Fruit fly (Drosophila melanogaster) whole organism, embryonic: ENCODE measurements around the gene Wdr62.

Experiments
- CG12391 ChIP-seq: fragments of 200-800 bp; sonication (Bioruptor generic); optimal IDR thresholded peaks from 3 replicates; lab custom pipeline; 2018; ENCODE audit warnings: missing biosample characterization, mild to moderate bottlenecking, missing genetic modification characterization, moderate library complexity
- CG13424 ChIP-seq: fragments of 200-800 bp; sonication (Bioruptor generic); optimal IDR thresholded peaks from 2 replicates; lab custom pipeline; 2019; ENCODE audit warnings: missing biosample characterization, mild to moderate bottlenecking, missing genetic modification characterization, moderate library complexity
- CG14014 ChIP-seq: fragments of 200-800 bp; sonication (Bioruptor generic); IDR thresholded peaks from 2 replicates; pipeline ENCODE4 v1.3.6; 2022; ENCODE audit warnings: missing biosample characterization, missing genetic modification characterization
- CG14710 ChIP-seq: fragments of 200-800 bp; sonication (Bioruptor generic); optimal IDR thresholded peaks from 3 replicates; lab custom pipeline; 2019; ENCODE audit warnings: missing biosample characterization, mild to moderate bottlenecking, missing genetic modification characterization, moderate library complexity
- CG15479 ChIP-seq: fragments of 200-800 bp; sonication (Bioruptor generic); optimal IDR thresholded peaks from 3 replicates; lab custom pipeline; 2019; ENCODE audit warnings: missing biosample characterization, mild to moderate bottlenecking, missing genetic modification characterization, moderate library complexity
- CG15696 ChIP-seq: fragments of 200-800 bp; sonication (Bioruptor generic); optimal IDR thresholded peaks from 2 replicates; lab custom pipeline; 2019; ENCODE audit warnings: missing biosample characterization, mild to moderate bottlenecking, missing genetic modification characterization, moderate library complexity
- CG17328 ChIP-seq: fragments of 200-800 bp; sonication (Bioruptor generic); IDR thresholded peaks from 2 replicates; pipeline ENCODE4 v1.3.6; 2022; ENCODE audit warnings: missing biosample characterization, missing genetic modification characterization
- CG2116 ChIP-seq: fragments of 200-800 bp; sonication (Bioruptor generic); optimal IDR thresholded peaks from 3 replicates; lab custom pipeline; 2018; ENCODE audit warnings: missing biosample characterization, mild to moderate bottlenecking, missing genetic modification characterization
- CG3065 ChIP-seq: fragments of 200-800 bp; sonication (Bioruptor generic); optimal IDR thresholded peaks from 2 replicates; lab custom pipeline; 2016; ENCODE audit warnings: missing biosample characterization, missing genetic modification characterization
- CG4617 ChIP-seq: fragments of 200-800 bp; sonication (Bioruptor generic); optimal IDR thresholded peaks from 3 replicates; lab custom pipeline; 2016; ENCODE audit warnings: missing biosample characterization, missing genetic modification characterization, borderline replicate concordance
- CG6854 ChIP-seq: fragments of 200-800 bp; sonication (Bioruptor generic); optimal IDR thresholded peaks from 3 replicates; lab custom pipeline; 2017; ENCODE audit warnings: missing biosample characterization, mild to moderate bottlenecking, missing genetic modification characterization
- CG7271 ChIP-seq: fragments of 200-800 bp; sonication (Bioruptor generic); optimal IDR thresholded peaks from 2 replicates; lab custom pipeline; 2018; ENCODE audit warnings: missing biosample characterization, mild to moderate bottlenecking, missing genetic modification characterization, moderate library complexity
- CG7745 ChIP-seq: fragments of 200-800 bp; sonication (Bioruptor generic); optimal IDR thresholded peaks from 2 replicates; lab custom pipeline; 2018; ENCODE audit warnings: missing biosample characterization, mild to moderate bottlenecking, missing genetic modification characterization, moderate library complexity
- Dip3 ChIP-seq: fragments of 200-800 bp; sonication (Bioruptor generic); optimal IDR thresholded peaks from 3 replicates; lab custom pipeline; 2016; ENCODE audit warnings: missing biosample characterization, missing genetic modification characterization
- E2f1 ChIP-seq: fragments of 200-800 bp; sonication (Bioruptor generic); IDR thresholded peaks from 2 replicates; pipeline ENCODE4 v1.3.6; 2022; ENCODE audit warnings: missing biosample characterization, missing genetic modification characterization
- Elba2 ChIP-seq: fragments of 200-800 bp; sonication (Bioruptor generic); optimal IDR thresholded peaks from 3 replicates; lab custom pipeline; 2016; ENCODE audit warnings: missing biosample characterization, missing genetic modification characterization
- Ets65A ChIP-seq: fragments of 200-800 bp; sonication (Bioruptor generic); peaks from one replicate; lab custom pipeline; 2016; ENCODE audit warnings: missing biosample characterization, missing genetic modification characterization
- Kr ChIP-seq: fragments of 200-800 bp; sonication (Bioruptor generic); optimal IDR thresholded peaks from 2 replicates; lab custom pipeline; 2017; ENCODE audit warnings: missing biosample characterization, mild to moderate bottlenecking, missing genetic modification characterization
- NC2α ChIP-seq: fragments of 200-800 bp; sonication (Bioruptor generic); optimal IDR thresholded peaks from 2 replicates; lab custom pipeline; 2016; ENCODE audit warnings: missing biosample characterization, missing genetic modification characterization
- Nf-YC ChIP-seq: fragments of 200-800 bp; optimal IDR thresholded peaks from 3 replicates; lab custom pipeline; 2019; ENCODE audit warnings: missing biosample characterization, mild to moderate bottlenecking, missing genetic modification characterization, moderate library complexity
- Opbp ChIP-seq: fragments of 200-800 bp; sonication (Bioruptor generic); IDR thresholded peaks from 3 replicates; pipeline ENCODE4 v1.3.6; 2022; ENCODE audit warnings: missing biosample characterization, missing genetic modification characterization; ENCODE audit not compliant: partially characterized antibody
- Optix ChIP-seq: fragments of 200-800 bp; sonication (Bioruptor generic); IDR thresholded peaks from 3 replicates; pipeline ENCODE4 v1.3.6; 2022; ENCODE audit warnings: missing biosample characterization, missing genetic modification characterization
- Xrp1 ChIP-seq: fragments of 200-800 bp; sonication (Bioruptor generic); IDR thresholded peaks from 2 replicates; pipeline ENCODE4 v1.3.6; 2022; ENCODE audit warnings: missing biosample characterization, missing genetic modification characterization
- cas ChIP-seq: fragments of 200-800 bp; sonication (Bioruptor generic); IDR thresholded peaks from 2 replicates; pipeline ENCODE4 v1.3.6; 2022; ENCODE audit warnings: missing biosample characterization, missing genetic modification characterization
- cg ChIP-seq: fragments of 200-800 bp; sonication (Bioruptor generic); optimal IDR thresholded peaks from 3 replicates; lab custom pipeline; 2019; ENCODE audit warnings: missing biosample characterization, mild to moderate bottlenecking, missing genetic modification characterization, moderate library complexity
- crol ChIP-seq: fragments of 200-800 bp; sonication (Bioruptor generic); IDR thresholded peaks from 2 replicates; pipeline ENCODE4 v1.3.6; 2022; ENCODE audit warnings: missing biosample characterization, missing genetic modification characterization
- ewg ChIP-seq: fragments of 200-800 bp; sonication (Bioruptor generic); optimal IDR thresholded peaks from 3 replicates; lab custom pipeline; 2017; ENCODE audit warnings: mild to moderate bottlenecking, missing biosample characterization, missing genetic modification reagents, missing genetic modification characterization
- exex ChIP-seq: fragments of 200-800 bp; sonication (Bioruptor generic); optimal IDR thresholded peaks from 4 replicates; lab custom pipeline; 2018; ENCODE audit warnings: missing biosample characterization, mild to moderate bottlenecking, missing genetic modification characterization, moderate library complexity
- kni ChIP-seq: fragments of 200-800 bp; sonication (Bioruptor generic); optimal IDR thresholded peaks from 3 replicates; lab custom pipeline; 2017; ENCODE audit warnings: mild to moderate bottlenecking, missing biosample characterization, missing genetic modification reagents, missing genetic modification characterization
- nom ChIP-seq: fragments of 200-800 bp; sonication (Bioruptor generic); optimal IDR thresholded peaks from 2 replicates; lab custom pipeline; 2017; ENCODE audit warnings: missing biosample characterization, missing genetic modification characterization, mild to moderate bottlenecking, moderate library complexity, missing genetic modification reagents
- peb ChIP-seq: fragments of 200-800 bp; sonication (Bioruptor generic); IDR thresholded peaks from 2 replicates; pipeline ENCODE4 v1.3.6; 2022; ENCODE audit warnings: missing biosample characterization, missing genetic modification characterization
- pros ChIP-seq: fragments of 200-800 bp; sonication (Bioruptor generic); optimal IDR thresholded peaks from 3 replicates; lab custom pipeline; 2019; ENCODE audit warnings: missing biosample characterization, mild to moderate bottlenecking, missing genetic modification characterization, moderate library complexity
- psq ChIP-seq: fragments of 200-800 bp; sonication (Bioruptor generic); optimal IDR thresholded peaks from 2 replicates; lab custom pipeline; 2017; ENCODE audit warnings: missing biosample characterization, missing genetic modification characterization
- tll ChIP-seq, 2 experiments: fragments of 200-800 bp in 1 of 2; fragments of >200 bp in 1 of 2; sonication (Bioruptor generic) in 1 of 2; optimal IDR thresholded peaks; 2 replicates each; lab custom pipeline; 2017 to 2019; ENCODE audit warnings: missing biosample characterization in 2 of 2, missing genetic modification characterization in 2 of 2, mild to moderate bottlenecking in 1 of 2, moderate library complexity in 1 of 2
- wdn ChIP-seq: fragments of 200-800 bp; sonication (Bioruptor generic); IDR thresholded peaks from 2 replicates; pipeline ENCODE4 v1.3.6; 2022; ENCODE audit warnings: missing biosample characterization, missing genetic modification characterization
- z ChIP-seq: fragments of 200-800 bp; sonication (Bioruptor generic); IDR thresholded peaks from 3 replicates; pipeline ENCODE4 v1.3.6; 2022; ENCODE audit warnings: missing biosample characterization, missing genetic modification characterization
- zf30C ChIP-seq: fragments of 200-800 bp; sonication (Bioruptor generic); optimal IDR thresholded peaks from 3 replicates; lab custom pipeline; 2018; ENCODE audit warnings: missing biosample characterization, mild to moderate bottlenecking, missing genetic modification characterization

The Wdr62 gene

DNA sequence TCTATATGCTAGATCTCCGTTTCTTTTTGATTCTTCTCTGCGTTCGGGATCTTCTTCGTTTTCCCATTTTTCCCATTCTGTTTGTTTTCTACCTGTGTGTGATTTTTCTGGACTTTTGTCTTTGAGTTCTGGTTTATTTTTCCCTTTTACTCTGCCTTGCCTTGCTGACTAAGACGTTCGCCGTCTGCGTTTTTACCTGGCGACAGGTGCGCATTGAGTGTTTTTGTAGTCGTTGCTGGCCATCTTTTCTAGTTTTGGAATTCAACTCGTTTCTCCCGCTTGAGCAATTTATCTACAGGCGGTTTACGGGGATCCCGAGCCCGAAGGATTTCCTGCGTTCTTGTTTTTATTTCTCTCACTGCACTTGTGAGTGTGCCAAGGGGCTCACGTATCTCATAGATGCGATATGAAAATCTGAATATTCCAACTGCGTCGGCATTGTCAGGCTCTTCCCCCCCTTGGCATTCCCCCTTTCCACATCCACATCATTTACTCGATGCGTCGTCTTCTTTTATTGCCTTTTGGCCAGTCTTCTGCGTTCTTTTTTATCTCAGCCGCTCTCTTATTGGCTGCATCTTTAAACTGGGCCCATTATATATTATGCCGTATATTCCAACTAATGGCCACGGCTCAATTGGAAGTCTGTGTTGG, 2.2 kb downstream of the Wdr62 start (continued):
- TF ChIP-seq kni (GFP tag; lab: Kevin White, UChicago) (peak; percentile 75), cg (GFP tag; lab: Kevin White, UChicago) (no peak), CG13424 (no peak), Elba2 (GFP tag; lab: Kevin White, UChicago) (peak; percentile 79), CG14710 (tag; lab: Kevin White, UChicago) (no peak), CG15479 (GFP tag; lab: Kevin White, UChicago) (peak; percentile 0), wdn (GFP tag; lab: Robert Waterston, UW) (no peak), Opbp (GFP tag; lab: Robert Waterston, UW) (no peak), nom (GFP tag; lab: Kevin White, UChicago) (peak; percentile 51), CG14014 (GFP tag; lab: Robert Waterston, UW) (no peak), ewg (GFP tag; lab: Kevin White, UChicago) (no peak), E2f1 (no peak), pros (GFP tag; lab: Kevin White, UChicago) (peak; percentile 97), tll (GFP tag; optimal IDR thresholded peaks at IDR 0.05; lab: Kevin White, UChicago) (peak in 1 of 2 experiments; percentile 74), z (GFP tag; lab: Robert Waterston, UW) (peak; percentile 86), zf30C (GFP tag; lab: Kevin White, UChicago) (peak; percentile 85), CG2116 (GFP tag; lab: Kevin White, UChicago) (no peak), psq (no peak), CG15696 (tag; lab: Kevin White, UChicago) (no peak), CG17328 (GFP tag; lab: Robert Waterston, UW) (no peak), CG7745 (tag; lab: Kevin White, UChicago) (no peak)

- TF ChIP-seq Kr (GFP tag; lab: Kevin White, UChicago) (no peak), CG7271 (tag; lab: Kevin White, UChicago) (no peak), cas (GFP tag; lab: Robert Waterston, UW) (no peak), NC2α (GFP tag; lab: Kevin White, UChicago) (no peak), CG6854 (GFP tag; lab: Kevin White, UChicago) (no peak), CG12391 (tag; lab: Kevin White, UChicago) (no peak), Xrp1 (GFP tag; lab: Robert Waterston, UW) (no peak), Dip3 (GFP tag; lab: Kevin White, UChicago) (no peak), Nf-YC (tag; lab: Kevin White, UChicago) (no peak), CG4617 (GFP tag; lab: Kevin White, UChicago) (no peak), crol (GFP tag; lab: Robert Waterston, UW) (no peak), peb (GFP tag; lab: Robert Waterston, UW) (no peak), Optix (GFP tag; lab: Robert Waterston, UW) (no peak), exex (no peak), CG3065 (GFP tag; lab: Kevin White, UChicago) (no peak)
Measured at dm6 chr2L:1887729-1888128, 3.3 kb downstream of the Wdr62 start.

dm6 chr2L:1901269-1901668, 16.8 kb downstream of the Wdr62 start:
- TF ChIP-seq cg (GFP tag; lab: Kevin White, UChicago) (no peak), Ets65A (peak; percentile 88)
